Fruit fly (Drosophila melanogaster): Measurements from ENCODE around the gene CG15535.

Gene CG15535

DNA sequence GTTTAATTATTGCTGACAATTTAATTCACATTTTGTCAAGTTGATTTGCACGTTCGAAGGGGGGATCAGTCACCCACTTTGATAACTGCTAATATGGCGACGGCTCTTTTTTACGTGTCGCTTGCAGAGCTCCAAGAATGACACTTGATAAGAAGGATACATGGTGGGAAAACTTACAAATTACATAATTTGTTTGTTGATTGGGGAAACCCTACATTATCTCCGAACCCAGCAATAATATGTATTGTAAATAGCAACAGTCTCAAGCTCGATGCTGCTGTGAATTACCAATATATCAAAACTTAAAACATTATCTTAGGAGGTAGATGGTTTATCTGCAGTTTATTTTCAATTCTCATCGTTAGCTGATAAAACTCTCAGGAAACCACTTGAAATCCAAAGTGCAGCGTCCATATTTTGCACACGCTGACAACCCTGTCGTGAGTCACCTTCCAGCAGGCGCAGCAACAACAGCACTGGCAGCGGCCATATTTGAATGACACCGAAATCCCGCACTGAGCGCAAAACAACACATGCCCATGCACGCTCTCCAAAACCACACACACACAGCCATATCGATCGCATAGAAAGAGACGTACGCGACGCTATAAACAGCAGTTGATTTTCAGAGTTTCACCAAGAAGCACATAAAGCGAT lies 35.4 kb downstream of the CG15535 start (continued):
- TF ChIP-seq CG7786 (GFP tag; optimal IDR thresholded peaks at IDR 0.05) (peak; percentile 98), dpn (GFP tag; optimal IDR thresholded peaks at IDR 0.05) (peak; percentile 96 to 98), unpg (GFP tag; optimal IDR thresholded peaks at IDR 0.05) (peak; percentile 88), ato (GFP tag; IDR thresholded peaks at IDR 0.05; ENCODE audit: partially characterized antibody) (peak; percentile 14; the same call in 1 of the 2 replicates), CG1792 (GFP tag; optimal IDR thresholded peaks at IDR 0.05) (peak; percentile 96), CG17802 (tag; optimal IDR thresholded peaks at IDR 0.05) (peak; percentile 69), Dfd (GFP tag; optimal IDR thresholded peaks at IDR 0.05) (peak in 1 of 2 experiments; percentile 79), da (GFP tag; optimal IDR thresholded peaks at IDR 0.05) (peak; percentile 91), bbx (GFP tag; IDR thresholded peaks at IDR 0.05; ENCODE audit: partially characterized antibody) (peak; percentile 54; the same call in 1 of the 2 replicates), ftz-f1 (GFP tag; optimal IDR thresholded peaks at IDR 0.05) (peak; percentile 66), exex (tag; optimal IDR thresholded peaks at IDR 0.05) (peak; percentile 70), cato (GFP tag; optimal IDR thresholded peaks at IDR 0.05; ENCODE audit: borderline replicate concordance) (peak; percentile 96), Lpt (GFP tag; optimal IDR thresholded peaks at IDR 0.05) (no peak), sisA (GFP tag; IDR thresholded peaks at IDR 0.05) (peak; percentile 86), CG7745 (tag; optimal IDR thresholded peaks at IDR 0.05) (no peak), CG2129 (GFP tag; IDR thresholded peaks at IDR 0.05; ENCODE audit: partially characterized antibody) (no peak), wdn (GFP tag; IDR thresholded peaks at IDR 0.05) (peak; percentile 77), prd (optimal IDR thresholded peaks at IDR 0.05) (no peak), prd (GFP tag; IDR thresholded peaks at IDR 0.05) (peak; percentile 94), crol (GFP tag; IDR thresholded peaks at IDR 0.05) (no peak; the same call in 1 of the 2 replicates), sens-2 (GFP tag; IDR thresholded peaks at IDR 0.05) (peak; percentile 77; the same call in 1 of the 2 replicates), Dad (GFP tag; optimal IDR thresholded peaks at IDR 0.05) (peak; percentile 96), CG4730 (GFP tag; IDR thresholded peaks at IDR 0.05) (peak; percentile 82), en (GFP tag; optimal IDR thresholded peaks at IDR 0.05) (peak; percentile 95), corto (GFP tag; optimal IDR thresholded peaks at IDR 0.05) (peak; percentile 57), Sry-β (GFP tag; optimal IDR thresholded peaks at IDR 0.05) (peak; percentile 76), Opbp (GFP tag; IDR thresholded peaks at IDR 0.05; ENCODE audit: partially characterized antibody) (0 out of 3 replicates have a peak, but pooled peaks have one; percentile 31), lola (GFP tag; optimal IDR thresholded peaks at IDR 0.05) (peak in 1 of 3 experiments; percentile 99), danr (GFP tag; IDR thresholded peaks at IDR 0.05) (peak; percentile 90), Awh (GFP tag; IDR thresholded peaks at IDR 0.05) (peak; percentile 70; the same call in 1 of the 2 replicates), Lhr (GFP tag; optimal IDR thresholded peaks at IDR 0.05) (peak; percentile 94), HmgD (GFP tag; optimal IDR thresholded peaks at IDR 0.05) (peak; percentile 97), CG10321 (GFP tag; IDR thresholded peaks at IDR 0.05) (peak; percentile 58; the same call in 1 of the 2 replicates), fd96Cb (tag; optimal IDR thresholded peaks at IDR 0.05) (peak; percentile 95), h (optimal IDR thresholded peaks at IDR 0.05) (no peak), CG17612 (GFP tag; IDR thresholded peaks at IDR 0.05) (peak; percentile 73), Hmr (GFP tag; optimal IDR thresholded peaks at IDR 0.05) (peak; percentile 97), CG13123 (GFP tag; optimal IDR thresholded peaks at IDR 0.05) (peak; percentile 90), nmo (GFP tag; optimal IDR thresholded peaks at IDR 0.05) (peak; percentile 98), ranshi (GFP tag; IDR thresholded peaks at IDR 0.05) (no peak; the same call in none of the 2 replicates), CG13287 (GFP tag; IDR thresholded peaks at IDR 0.05; ENCODE audit: partially characterized antibody) (peak; percentile 24; the same call in 1 of the 2 replicates), mld (GFP tag; IDR thresholded peaks at IDR 0.05; ENCODE audit: partially characterized antibody) (no peak), CG3065 (GFP tag; optimal IDR thresholded peaks at IDR 0.05) (peak; percentile 92), sima (GFP tag; optimal IDR thresholded peaks at IDR 0.05) (peak; percentile 93), jigr1 (GFP tag; IDR thresholded peaks at IDR 0.05) (peak; percentile 85), CG8388 (GFP tag; optimal IDR thresholded peaks at IDR 0.05) (peak; percentile 92), CrebB (tag; optimal IDR thresholded peaks at IDR 0.05) (peak; percentile 76), dimm (GFP tag; IDR thresholded peaks at IDR 0.05) (peak; percentile 70), CG12391 (tag; optimal IDR thresholded peaks at IDR 0.05) (peak; percentile 96)

Measured in whole organism, embryonic.